Fruit fly (Drosophila melanogaster): Measurements from ENCODE around the gene Act5C.

Act5C gene

DNA sequence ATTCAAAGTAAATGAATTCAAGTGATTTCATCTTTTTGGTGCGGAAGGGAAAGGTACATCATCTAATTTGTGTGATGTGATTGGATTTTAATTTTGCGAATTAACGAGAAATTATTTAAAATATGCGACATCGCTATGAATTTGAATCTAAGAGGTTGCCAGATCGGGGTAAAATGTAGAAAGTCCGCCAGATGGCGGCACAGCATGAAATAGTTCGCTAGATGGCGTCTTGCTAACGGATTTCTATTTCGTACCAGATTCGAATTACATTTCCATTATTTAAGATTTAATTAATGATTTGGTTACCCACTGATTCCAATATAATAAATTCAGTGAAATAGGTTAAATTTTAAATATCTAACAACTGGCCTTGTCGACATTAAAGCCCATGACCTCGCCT, 17.3 kb upstream of the Act5C start (continued):
- TF ChIP-seq D (optimal IDR thresholded peaks at IDR 0.05), result no peak
- no peak for TF ChIP-seq D (GFP tag; optimal IDR thresholded peaks at IDR 0.05)
- TF ChIP-seq toy (GFP tag; IDR thresholded peaks at IDR 0.05), result no peak
- TF ChIP-seq ssp (GFP tag; IDR thresholded peaks at IDR 0.05), result 0 out of 2 replicates have a peak, but pooled peaks have one; percentile 28
- 0 out of 2 replicates have a peak, but pooled peaks have one; percentile 23 for TF ChIP-seq CG14667 (GFP tag; IDR thresholded peaks at IDR 0.05)
- no peak for TF ChIP-seq mld (GFP tag; IDR thresholded peaks at IDR 0.05; ENCODE audit: partially characterized antibody)
- peak; percentile 79; the same call in 1 of the 2 replicates for TF ChIP-seq CG42726 (GFP tag; IDR thresholded peaks at IDR 0.05; ENCODE audit: partially characterized antibody)
- TF ChIP-seq mirr (GFP tag; optimal IDR thresholded peaks at IDR 0.05), result no peak
- 0 out of 3 replicates have a peak, but pooled peaks have one; percentile 25 for TF ChIP-seq CG7963 (GFP tag; IDR thresholded peaks at IDR 0.05; ENCODE audit: partially characterized antibody)
- no peak for TF ChIP-seq yki (optimal IDR thresholded peaks at IDR 0.05)
- no peak for TF ChIP-seq CG11723 (GFP tag; optimal IDR thresholded peaks at IDR 0.05)
- peak; percentile 13; the same call in 1 of the 2 replicates for TF ChIP-seq ranshi (GFP tag; IDR thresholded peaks at IDR 0.05)
- TF ChIP-seq CG15269 (tag; optimal IDR thresholded peaks at IDR 0.05), result no peak
- TF ChIP-seq Opbp (GFP tag; IDR thresholded peaks at IDR 0.05; ENCODE audit: partially characterized antibody), result peak; percentile 49; the same call in 1 of the 3 replicates
- no peak for TF ChIP-seq CG6813 (GFP tag; optimal IDR thresholded peaks at IDR 0.05)
- TF ChIP-seq CG3838 (GFP tag; optimal IDR thresholded peaks at IDR 0.05), result no peak
- no peak for TF ChIP-seq seq (GFP tag; IDR thresholded peaks at IDR 0.05)
- no peak for TF ChIP-seq CG7745 (tag; optimal IDR thresholded peaks at IDR 0.05)
- peak; percentile 12 for TF ChIP-seq shn (GFP tag; optimal IDR thresholded peaks at IDR 0.05)
- TF ChIP-seq CG1792 (GFP tag; optimal IDR thresholded peaks at IDR 0.05), result no peak
- no peak for TF ChIP-seq dimm (GFP tag; IDR thresholded peaks at IDR 0.05)
- peak; percentile 7 for TF ChIP-seq bcd (GFP tag; optimal IDR thresholded peaks at IDR 0.05)
- no peak for TF ChIP-seq Bdp1 (GFP tag; optimal IDR thresholded peaks at IDR 0.05)
- no peak for TF ChIP-seq inv (GFP tag; IDR thresholded peaks at IDR 0.05; ENCODE audit: partially characterized antibody)
- TF ChIP-seq ERR (GFP tag; optimal IDR thresholded peaks at IDR 0.05), result no peak
- TF ChIP-seq NFAT (GFP tag; IDR thresholded peaks at IDR 0.05), result peak; percentile 67
- no peak for TF ChIP-seq Poxn (GFP tag; IDR thresholded peaks at IDR 0.05)
- TF ChIP-seq otp (GFP tag; IDR thresholded peaks at IDR 0.05), result 0 out of 3 replicates have a peak, but pooled peaks have one; percentile 32
- 0 out of 3 replicates have a peak, but pooled peaks have one; percentile 18 for TF ChIP-seq CG34422 (GFP tag; IDR thresholded peaks at IDR 0.05)
- TF ChIP-seq MBD-R2 (GFP tag; IDR thresholded peaks at IDR 0.05), result 0 out of 2 replicates have a peak, but pooled peaks have one; percentile 33
- TF ChIP-seq CG43689 (GFP tag; IDR thresholded peaks at IDR 0.05), result no peak
- TF ChIP-seq fd3F (GFP tag; optimal IDR thresholded peaks at IDR 0.05), result no peak
- TF ChIP-seq repo (GFP tag; optimal IDR thresholded peaks at IDR 0.05), result peak; percentile 10
- no peak for TF ChIP-seq CG31224 (GFP tag; IDR thresholded peaks at IDR 0.05)
- peak; percentile 42 for TF ChIP-seq CG15696 (tag; optimal IDR thresholded peaks at IDR 0.05)
- no peak for TF ChIP-seq emc (GFP tag; optimal IDR thresholded peaks at IDR 0.05)
- no peak for TF ChIP-seq Ravus (GFP tag; IDR thresholded peaks at IDR 0.05)
- no peak for TF ChIP-seq Lim3 (GFP tag; IDR thresholded peaks at IDR 0.05)
- no peak for TF ChIP-seq CG8765 (GFP tag; IDR thresholded peaks at IDR 0.05)
- 0 out of 2 replicates have a peak, but pooled peaks have one; percentile 30 for TF ChIP-seq rib (GFP tag; IDR thresholded peaks at IDR 0.05)
- peak; percentile 19 for TF ChIP-seq gro (GFP tag; optimal IDR thresholded peaks at IDR 0.05)
- peak; percentile 20 for TF ChIP-seq ewg (GFP tag; optimal IDR thresholded peaks at IDR 0.05)
- TF ChIP-seq CG3995 (GFP tag; optimal IDR thresholded peaks at IDR 0.05), result no peak
- TF ChIP-seq CG8281 (tag; optimal IDR thresholded peaks at IDR 0.05), result no peak
- TF ChIP-seq CG15601 (tag; optimal IDR thresholded peaks at IDR 0.05), result no peak
- TF ChIP-seq eve (GFP tag; optimal IDR thresholded peaks at IDR 0.05), result no peak
- no peak for TF ChIP-seq sens-2 (GFP tag; IDR thresholded peaks at IDR 0.05)
- no peak for TF ChIP-seq CG6765 (GFP tag; optimal IDR thresholded peaks at IDR 0.05)
- TF ChIP-seq Jarid2 (GFP tag; optimal IDR thresholded peaks at IDR 0.05), result no peak
- TF ChIP-seq CG9215 (GFP tag; IDR thresholded peaks at IDR 0.05), result no peak
- TF ChIP-seq HLH3B (GFP tag; IDR thresholded peaks at IDR 0.05), result no peak; the same call in 1 of the 2 replicates
- peak; percentile 15 for TF ChIP-seq Fer3 (tag; optimal IDR thresholded peaks at IDR 0.05)

Measured in whole organism, embryonic.